Worm (Caenorhabditis elegans) whole organism, L4 larva: ENCODE measurements around the gene clec-239.

Source experiments
- Y75B8A.6 ChIP-seq: fragments of 200-800 bp; sonication (Bioruptor generic); IDR thresholded peaks from 2 replicates; pipeline ENCODE4 v1.3.6; 2022; ENCODE audit warnings: missing genetic modification reagents, missing genetic modification characterization, missing compliant biosample characterization
- ceh-44 ChIP-seq: fragments of 200-800 bp; sonication (Bioruptor generic); IDR thresholded peaks from 2 replicates; pipeline ENCODE4 v1.3.6; 2022; ENCODE audit warnings: missing genetic modification reagents, missing genetic modification characterization, missing compliant biosample characterization
- ceh-62 ChIP-seq: sonication (generic microtip); optimal IDR thresholded peaks from 2 replicates; lab custom pipeline; 2017; ENCODE audit warnings: missing biosample characterization, missing genetic modification characterization
- lin-39 ChIP-seq: fragments of 150-350 bp; optimal IDR thresholded peaks from 2 replicates; lab custom pipeline; 2014; ENCODE audit warnings: missing biosample characterization, missing genetic modification reagents, missing genetic modification characterization
- pha-4 ChIP-seq, 2 experiments: fragments of 150-350 bp in 1 of 2; fragments of 200-800 bp in 1 of 2; sonication (Bioruptor generic) in 1 of 2; IDR thresholded peaks in 1 of 2; optimal IDR thresholded peaks in 1 of 2; 2 replicates each; pipeline versions ENCODE4 v1.3.6 to Lab custom; 2014 to 2022; ENCODE audit warnings: missing genetic modification characterization in 2 of 2, missing genetic modification reagents in 2 of 2, missing biosample characterization in 1 of 2, missing compliant biosample characterization in 1 of 2

- no peak for TF ChIP-seq pha-4 (GFP tag; IDR thresholded peaks at IDR 0.05; lab: Robert Waterston, UW)
- no peak for TF ChIP-seq pha-4 (tag; optimal IDR thresholded peaks at IDR 0.05; lab: Kevin White, UChicago)
- TF ChIP-seq Y75B8A.6 (GFP tag; lab: Robert Waterston, UW): no peak
- no peak for TF ChIP-seq lin-39 (tag; lab: Kevin White, UChicago)
- TF ChIP-seq ceh-62 (tag; lab: Kevin White, UChicago): no peak
- TF ChIP-seq ceh-44 (GFP tag; lab: Robert Waterston, UW): no peak
Observed at ce11 chrV:16966636-16967035, 10.3 kb downstream of the clec-239 start, which contains the start of gene fbxa-90.
